Worm (Caenorhabditis elegans) whole organism, L4 larva: Measurements from ENCODE around the gene srj-10.

Source experiments
- egl-27 ChIP-seq: sonication (generic microtip); optimal IDR thresholded peaks from 3 replicates; lab custom pipeline; 2017; ENCODE audit warnings: missing biosample characterization, missing genetic modification reagents, missing genetic modification characterization
- lsy-2 ChIP-seq, 2 experiments: fragments of 150-350 bp in 1 of 2; sonication (generic microtip) in 1 of 2; optimal IDR thresholded peaks; 2 replicates each; lab custom pipeline; 2014 to 2017; ENCODE audit warnings: missing biosample characterization in 2 of 2, missing genetic modification characterization in 2 of 2
- nhr-76 ChIP-seq: fragments of 150-350 bp; optimal IDR thresholded peaks from 2 replicates; lab custom pipeline; 2014; ENCODE audit warnings: missing biosample characterization, missing genetic modification characterization
- unc-62 ChIP-seq, 3 experiments: fragments of 150-350 bp in 1 of 3; sonication (generic microtip); optimal IDR thresholded peaks in 2 of 3; peaks in 1 of 3; 1 replicate in 1 of 3; 2 replicates in 2 of 3; lab custom pipeline; 2014 to 2017; ENCODE audit warnings: missing biosample characterization in 3 of 3, missing genetic modification characterization in 3 of 3, missing genetic modification reagents in 3 of 3, missing genotype in 1 of 3

- TF ChIP-seq nhr-76, result no peak
- TF ChIP-seq egl-27 (tag; lab: Kevin White, UChicago), result no peak
- TF ChIP-seq lsy-2 (tag; optimal IDR thresholded peaks at IDR 0.05; lab: Kevin White, UChicago), result no peak
- TF ChIP-seq unc-62 (GFP tag; optimal IDR thresholded peaks at IDR 0.05 in 1 of 2; lab: Kevin White, UChicago), result no peak
- no peak for TF ChIP-seq unc-62 (tag; optimal IDR thresholded peaks at IDR 0.05; lab: Kevin White, UChicago)
These were observed 46.7 kb upstream of the srj-10 start for ce11 chrV:16120499-16120898.
